Fruit fly (Drosophila melanogaster) whole organism, embryonic: ENCODE data around the gene Cfp1.
A peak's percentile ranks its signal among the peaks of the same experiment; 100 is the strongest.

Experiments used
- Bteb2 ChIP-seq: fragments of 200-800 bp; sonication (Bioruptor generic); optimal IDR thresholded peaks from 2 replicates; lab custom pipeline; 2016; ENCODE audit warnings: missing biosample characterization, missing genetic modification characterization
- CG10267 ChIP-seq: fragments of 200-800 bp; sonication (Bioruptor generic); optimal IDR thresholded peaks from 2 replicates; lab custom pipeline; 2018; ENCODE audit warnings: missing biosample characterization, mild to moderate bottlenecking, missing genetic modification characterization, moderate library complexity
- CG10274 ChIP-seq: fragments of 200-800 bp; sonication (Bioruptor generic); optimal IDR thresholded peaks from 3 replicates; lab custom pipeline; 2017; ENCODE audit warnings: missing biosample characterization, mild to moderate bottlenecking, missing genetic modification characterization
- CG12299 ChIP-seq: fragments of 200-800 bp; sonication (Bioruptor generic); optimal IDR thresholded peaks from 2 replicates; lab custom pipeline; 2018; ENCODE audit warnings: missing biosample characterization, mild to moderate bottlenecking, missing genetic modification characterization
- CG13624 ChIP-seq: fragments of 200-800 bp; sonication (Bioruptor generic); optimal IDR thresholded peaks from 2 replicates; lab custom pipeline; 2016; ENCODE audit warnings: missing biosample characterization, missing genetic modification characterization
- CG1529 ChIP-seq: fragments of 200-800 bp; sonication (Bioruptor generic); optimal IDR thresholded peaks from 3 replicates; lab custom pipeline; 2018; ENCODE audit warnings: missing biosample characterization, missing genetic modification characterization
- CG15514 ChIP-seq: fragments of 200-800 bp; sonication (Bioruptor generic); optimal IDR thresholded peaks from 3 replicates; lab custom pipeline; 2017; ENCODE audit warnings: missing biosample characterization, missing genetic modification characterization, mild to moderate bottlenecking, moderate library complexity, missing genetic modification reagents
- CG17361 ChIP-seq: fragments of 200-800 bp; sonication (Bioruptor generic); IDR thresholded peaks from 3 replicates; pipeline ENCODE4 v1.3.6; 2022; ENCODE audit warnings: missing biosample characterization, missing genetic modification characterization
- CG2116 ChIP-seq: fragments of 200-800 bp; sonication (Bioruptor generic); optimal IDR thresholded peaks from 3 replicates; lab custom pipeline; 2018; ENCODE audit warnings: missing biosample characterization, mild to moderate bottlenecking, missing genetic modification characterization
- CG30431 ChIP-seq: fragments of 200-800 bp; sonication (Bioruptor generic); optimal IDR thresholded peaks from 2 replicates; lab custom pipeline; 2017; ENCODE audit warnings: missing biosample characterization, missing genetic modification characterization
- CG31224 ChIP-seq: fragments of 200-800 bp; sonication (Bioruptor generic); IDR thresholded peaks from 2 replicates; pipeline ENCODE4 v1.3.6; 2022; ENCODE audit warnings: missing biosample characterization, missing genetic modification characterization
- CG34224 ChIP-seq: fragments of 200-800 bp; sonication (Bioruptor generic); IDR thresholded peaks from 3 replicates; pipeline ENCODE4 v1.3.6; 2022; ENCODE audit warnings: missing biosample characterization, missing genetic modification characterization; ENCODE audit not compliant: partially characterized antibody
- CG3726 ChIP-seq: fragments of 200-800 bp; sonication (Bioruptor generic); IDR thresholded peaks from 3 replicates; pipeline ENCODE4, ENCODE4 v1.3.6; 2022; ENCODE audit warnings: missing biosample characterization, missing genetic modification characterization
- CG4282 ChIP-seq: fragments of 200-800 bp; sonication (Bioruptor generic); optimal IDR thresholded peaks from 2 replicates; lab custom pipeline; 2016; ENCODE audit warnings: missing biosample characterization, missing genetic modification characterization
- CG4854 ChIP-seq: fragments of 200-800 bp; sonication (Bioruptor generic); optimal IDR thresholded peaks from 2 replicates; lab custom pipeline; 2016; ENCODE audit warnings: missing biosample characterization, missing genetic modification characterization, inconsistent platforms
- CG5180 ChIP-seq: fragments of 200-800 bp; sonication (Bioruptor generic); optimal IDR thresholded peaks from 3 replicates; lab custom pipeline; 2017; ENCODE audit warnings: missing biosample characterization, missing genetic modification characterization, mild to moderate bottlenecking, moderate library complexity, missing genetic modification reagents
- CG5245 ChIP-seq: fragments of 200-800 bp; sonication (Bioruptor generic); optimal IDR thresholded peaks from 3 replicates; lab custom pipeline; 2016; ENCODE audit warnings: missing biosample characterization, missing genetic modification characterization
- CG6272 ChIP-seq: fragments of 200-800 bp; sonication (Bioruptor generic); IDR thresholded peaks from 2 replicates; pipeline ENCODE4 v1.3.6; 2022; ENCODE audit warnings: missing biosample characterization, missing genetic modification characterization
- CG6683 ChIP-seq: fragments of 200-800 bp; sonication (Bioruptor generic); optimal IDR thresholded peaks from 2 replicates; lab custom pipeline; 2017; ENCODE audit warnings: missing biosample characterization, mild to moderate bottlenecking, missing genetic modification characterization, missing genetic modification reagents
- CG6689 ChIP-seq: fragments of 200-800 bp; sonication (Bioruptor generic); IDR thresholded peaks from 2 replicates; pipeline ENCODE4 v1.3.6; 2022; ENCODE audit warnings: missing biosample characterization, missing genetic modification characterization
- CG6791 ChIP-seq: fragments of 200-800 bp; sonication (Bioruptor generic); IDR thresholded peaks from 3 replicates; pipeline ENCODE4 v1.3.6; 2022; ENCODE audit warnings: missing biosample characterization, missing genetic modification characterization; ENCODE audit not compliant: partially characterized antibody
- CG8944 ChIP-seq: fragments of 200-800 bp; sonication (Bioruptor generic); optimal IDR thresholded peaks from 3 replicates; lab custom pipeline; 2016; ENCODE audit warnings: missing biosample characterization, missing genetic modification characterization
- CG9797 ChIP-seq: fragments of 200-800 bp; sonication (Bioruptor generic); optimal IDR thresholded peaks from 3 replicates; lab custom pipeline; 2018; ENCODE audit warnings: missing biosample characterization, mild to moderate bottlenecking, missing genetic modification characterization
- CkIIα-i1 ChIP-seq: fragments of 200-800 bp; sonication (Bioruptor generic); IDR thresholded peaks from 2 replicates; pipeline ENCODE4 v1.3.6; 2022; ENCODE audit warnings: missing biosample characterization, missing genetic modification characterization
- Dek ChIP-seq: fragments of 200-800 bp; sonication (Bioruptor generic); optimal IDR thresholded peaks from 3 replicates; lab custom pipeline; 2019; ENCODE audit warnings: missing biosample characterization, mild to moderate bottlenecking, missing genetic modification characterization, moderate library complexity
- Dip2 ChIP-seq: fragments of 200-800 bp; sonication (Bioruptor generic); IDR thresholded peaks from 2 replicates; pipeline ENCODE4 v1.3.6; 2022; ENCODE audit warnings: missing biosample characterization, missing genetic modification characterization
- ERR ChIP-seq: fragments of 200-800 bp; sonication (Bioruptor generic); optimal IDR thresholded peaks from 2 replicates; lab custom pipeline; 2016; ENCODE audit warnings: missing biosample characterization, missing genetic modification characterization
- Fer1 ChIP-seq: fragments of 200-800 bp; sonication (Bioruptor generic); optimal IDR thresholded peaks from 2 replicates; lab custom pipeline; 2017; ENCODE audit warnings: missing biosample characterization, mild to moderate bottlenecking, missing genetic modification characterization
- PHDP ChIP-seq: fragments of 200-800 bp; sonication (Bioruptor generic); optimal IDR thresholded peaks from 3 replicates; lab custom pipeline; 2018; ENCODE audit warnings: missing biosample characterization, mild to moderate bottlenecking, missing genetic modification characterization, moderate library complexity
- Sox102F ChIP-seq: fragments of 200-800 bp; sonication (Bioruptor generic); optimal IDR thresholded peaks from 2 replicates; lab custom pipeline; 2018; ENCODE audit warnings: missing biosample characterization, mild to moderate bottlenecking, missing genetic modification characterization, moderate library complexity
- Sry-δ ChIP-seq: fragments of 200-800 bp; sonication (Bioruptor generic); optimal IDR thresholded peaks from 2 replicates; lab custom pipeline; 2016; ENCODE audit warnings: missing biosample characterization, missing genetic modification characterization
- Xbp1 ChIP-seq: fragments of 200-800 bp; sonication (Bioruptor generic); optimal IDR thresholded peaks from 3 replicates; lab custom pipeline; 2016; ENCODE audit warnings: missing biosample characterization, mild to moderate bottlenecking, missing genetic modification characterization
- bigmax ChIP-seq: fragments of 200-800 bp; sonication (Bioruptor generic); optimal IDR thresholded peaks from 2 replicates; lab custom pipeline; 2018; ENCODE audit warnings: missing biosample characterization, mild to moderate bottlenecking, missing genetic modification characterization
- chinmo ChIP-seq: fragments of 200-800 bp; sonication (Bioruptor generic); IDR thresholded peaks from 4 replicates; pipeline ENCODE4 v1.3.6; 2022; ENCODE audit warnings: missing biosample characterization, missing genetic modification characterization; ENCODE audit not compliant: partially characterized antibody
- crol ChIP-seq: fragments of 200-800 bp; sonication (Bioruptor generic); IDR thresholded peaks from 2 replicates; pipeline ENCODE4 v1.3.6; 2022; ENCODE audit warnings: missing biosample characterization, missing genetic modification characterization
- esg ChIP-seq: fragments of 200-800 bp; sonication (Bioruptor generic); conservative IDR thresholded peaks from 2 replicates; pipeline ENCODE4 v1.3.6; 2022; ENCODE audit warnings: missing biosample characterization, missing genetic modification characterization
- grn ChIP-seq: fragments of 200-800 bp; sonication (Bioruptor generic); optimal IDR thresholded peaks from 3 replicates; lab custom pipeline; 2017; ENCODE audit warnings: missing biosample characterization, missing genetic modification characterization
- gro ChIP-seq: fragments of 200-800 bp; sonication (Bioruptor generic); optimal IDR thresholded peaks from 2 replicates; lab custom pipeline; 2016; ENCODE audit warnings: missing biosample characterization, missing genetic modification characterization
- hbn ChIP-seq: fragments of 200-800 bp; sonication (Bioruptor generic); IDR thresholded peaks from 2 replicates; pipeline ENCODE4 v1.3.6; 2022; ENCODE audit warnings: missing biosample characterization, missing genetic modification characterization; ENCODE audit not compliant: partially characterized antibody
- jigr1 ChIP-seq: fragments of 200-800 bp; sonication (Bioruptor generic); IDR thresholded peaks from 3 replicates; pipeline ENCODE4 v1.3.6; 2022; ENCODE audit warnings: missing biosample characterization, missing genetic modification characterization
- kay ChIP-seq: fragments of 200-800 bp; sonication (Bioruptor generic); optimal IDR thresholded peaks from 2 replicates; lab custom pipeline; 2016; ENCODE audit warnings: missing biosample characterization, missing genetic modification characterization
- lola ChIP-seq, 3 experiments: fragments of >200 bp in 2 of 3; fragments of 200-800 bp in 1 of 3; sonication (Bioruptor generic) in 1 of 3; optimal IDR thresholded peaks; 2 replicates each; lab custom pipeline; 2017 to 2019; ENCODE audit warnings: missing biosample characterization in 3 of 3, missing genetic modification characterization in 3 of 3, mild to moderate bottlenecking in 1 of 3, moderate library complexity in 1 of 3
- nau ChIP-seq: fragments of 200-800 bp; sonication (Bioruptor generic); optimal IDR thresholded peaks from 3 replicates; lab custom pipeline; 2017; ENCODE audit warnings: missing biosample characterization, mild to moderate bottlenecking, missing genetic modification characterization, missing genetic modification reagents
- pan ChIP-seq, 4 experiments: fragments of >200 bp in 3 of 4; fragments of 200-800 bp in 1 of 4; sonication (Bioruptor generic) in 1 of 4; optimal IDR thresholded peaks in 3 of 4; IDR thresholded peaks in 1 of 4; 2 replicates each; pipeline versions ENCODE4 v1.3.6 to Lab custom; 2017 to 2022; ENCODE audit warnings: missing biosample characterization in 2 of 4, missing genetic modification characterization in 2 of 4, mixed read lengths in 1 of 4
- ranshi ChIP-seq: fragments of 200-800 bp; sonication (Bioruptor generic); IDR thresholded peaks from 2 replicates; pipeline ENCODE4 v1.3.6; 2022; ENCODE audit warnings: missing biosample characterization, missing genetic modification characterization
- row ChIP-seq: fragments of 200-800 bp; sonication (Bioruptor generic); IDR thresholded peaks from 3 replicates; pipeline ENCODE4 v1.3.6; 2022; ENCODE audit warnings: missing biosample characterization, missing genetic modification characterization
- run ChIP-seq: fragments of 200-800 bp; sonication (Bioruptor generic); optimal IDR thresholded peaks from 3 replicates; lab custom pipeline; 2018; ENCODE audit warnings: missing biosample characterization, mild to moderate bottlenecking, missing genetic modification characterization
- tap ChIP-seq: fragments of 200-800 bp; optimal IDR thresholded peaks from 3 replicates; lab custom pipeline; 2019; ENCODE audit warnings: missing biosample characterization, mild to moderate bottlenecking, missing genetic modification characterization, moderate library complexity
- vvl ChIP-seq: fragments of 200-800 bp; sonication (Bioruptor generic); IDR thresholded peaks from 2 replicates; pipeline ENCODE4 v1.3.6; 2022; ENCODE audit warnings: missing biosample characterization, missing genetic modification characterization
- wor ChIP-seq: fragments of 200-800 bp; sonication (Bioruptor generic); IDR thresholded peaks from 2 replicates; pipeline ENCODE4 v1.3.6; 2022; ENCODE audit warnings: missing biosample characterization, missing genetic modification characterization

Cfp1 gene

dm6 chrX:9220434-9220833, 52.3 kb downstream of the Cfp1 start (continued):
- TF ChIP-seq pan (optimal IDR thresholded peaks at IDR 0.05; lab: Kevin White, UChicago) = no peak
- peak in 1 of 2 experiments; percentile 13 for TF ChIP-seq pan (GFP tag; optimal IDR thresholded peaks at IDR 0.05 in 1 of 2, IDR thresholded peaks at IDR 0.05 in 1 of 2)
- peak; percentile 29; the same call in 1 of the 2 replicates for TF ChIP-seq ranshi
- TF ChIP-seq gro (GFP tag; lab: Kevin White, UChicago) = no peak
- no peak for TF ChIP-seq CG2116
- TF ChIP-seq CG6683 (GFP tag; lab: Kevin White, UChicago) = no peak
- TF ChIP-seq CG10274 (GFP tag; lab: Kevin White, UChicago) = no peak
- no peak for TF ChIP-seq CG10267 (tag; lab: Kevin White, UChicago)
- no peak for TF ChIP-seq CG5180 (GFP tag; lab: Kevin White, UChicago)
- no peak for TF ChIP-seq CG30431 (GFP tag; lab: Kevin White, UChicago)
- no peak for TF ChIP-seq CG3726 (GFP tag; lab: Robert Waterston, UW)
- TF ChIP-seq CG5245 (GFP tag; lab: Kevin White, UChicago) = no peak
- TF ChIP-seq hbn (GFP tag; lab: Robert Waterston, UW) = no peak
- TF ChIP-seq CG15514 (GFP tag; lab: Kevin White, UChicago) = peak; percentile 90
- no peak for TF ChIP-seq tap (tag; lab: Kevin White, UChicago)
- no peak for TF ChIP-seq CG12299 (tag; lab: Kevin White, UChicago)
- no peak for TF ChIP-seq CG9797
- TF ChIP-seq CG8944 (GFP tag; lab: Kevin White, UChicago) = no peak
- TF ChIP-seq PHDP (tag; lab: Kevin White, UChicago) = no peak
- TF ChIP-seq CG1529 (GFP tag; lab: Kevin White, UChicago) = no peak
- no peak for TF ChIP-seq bigmax (GFP tag; lab: Kevin White, UChicago)
- TF ChIP-seq CG34224 = no peak
- no peak for TF ChIP-seq Dip2 (GFP tag; lab: Robert Waterston, UW)
- TF ChIP-seq CG6272 (GFP tag; lab: Robert Waterston, UW) = 0 out of 2 replicates have a peak, but pooled peaks have one; percentile 27
- 0 out of 2 replicates have a peak, but pooled peaks have one; percentile 17 for TF ChIP-seq vvl
- no peak for TF ChIP-seq esg
- TF ChIP-seq CG4282 = no peak
- no peak for TF ChIP-seq Xbp1 (GFP tag; lab: Kevin White, UChicago)
- TF ChIP-seq CG6791 = no peak
- no peak for TF ChIP-seq kay (GFP tag; lab: Kevin White, UChicago)
- TF ChIP-seq jigr1 (GFP tag; lab: Robert Waterston, UW) = no peak
- no peak for TF ChIP-seq Dek (tag; lab: Kevin White, UChicago)
- TF ChIP-seq CG4854 (GFP tag; lab: Kevin White, UChicago) = no peak
- peak; percentile 66 for TF ChIP-seq row (GFP tag; lab: Robert Waterston, UW)
- TF ChIP-seq Sox102F (GFP tag; lab: Kevin White, UChicago) = peak; percentile 45
- no peak for TF ChIP-seq run
- no peak for TF ChIP-seq grn (GFP tag; lab: Kevin White, UChicago)
- TF ChIP-seq CkIIα-i1 = no peak
- TF ChIP-seq crol (GFP tag; lab: Robert Waterston, UW) = no peak
- no peak for TF ChIP-seq Sry-δ (GFP tag; lab: Kevin White, UChicago)
- no peak for TF ChIP-seq Fer1 (GFP tag; lab: Kevin White, UChicago)
- TF ChIP-seq Bteb2 = no peak
- TF ChIP-seq nau (GFP tag; lab: Kevin White, UChicago) = no peak
- 0 out of 2 replicates have a peak, but pooled peaks have one; percentile 24 for TF ChIP-seq wor (GFP tag; lab: Robert Waterston, UW)
- TF ChIP-seq CG17361 = 0 out of 3 replicates have a peak, but pooled peaks have one; percentile 14
- TF ChIP-seq CG6689 (GFP tag; lab: Robert Waterston, UW) = peak; percentile 24; the same call in 1 of the 2 replicates
- TF ChIP-seq CG13624 = no peak
- TF ChIP-seq lola (GFP tag; optimal IDR thresholded peaks at IDR 0.05; lab: Kevin White, UChicago) = no peak
- no peak for TF ChIP-seq CG31224 (GFP tag; lab: Robert Waterston, UW)
- TF ChIP-seq chinmo (GFP tag; lab: Robert Waterston, UW) = no peak
- TF ChIP-seq ERR = no peak
